Worm (Caenorhabditis elegans): Measurements from ENCODE around the gene K10H10.12.

Gene K10H10.12

DNA sequence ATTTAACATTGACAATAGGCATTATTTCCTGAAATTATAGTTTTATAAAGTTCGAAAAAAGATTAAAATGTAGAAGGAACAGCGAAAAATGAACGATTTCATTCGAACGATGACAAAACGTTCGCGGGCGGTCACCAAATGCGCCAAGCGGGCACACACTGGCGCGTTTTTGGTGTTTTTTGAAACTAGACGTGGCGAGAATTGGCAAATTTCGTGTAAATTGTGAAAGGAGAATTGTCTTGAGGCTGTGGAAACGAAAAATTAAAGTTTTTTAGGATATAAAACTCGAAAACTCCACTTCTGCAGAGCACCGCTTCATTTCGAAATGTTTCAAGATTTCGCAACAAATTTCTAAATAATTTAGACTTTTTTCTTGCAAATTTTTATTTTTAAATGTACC lies 17.5 kb downstream of the K10H10.12 start, which contains the start of gene usp-14 (continued):
- TF ChIP-seq mdt-29 (GFP tag; IDR thresholded peaks at IDR 0.05) = no peak
- TF ChIP-seq nhr-111 (GFP tag; optimal IDR thresholded peaks at IDR 0.05) = no peak
- no peak for TF ChIP-seq aly-2 (tag; optimal IDR thresholded peaks at IDR 0.05)
- TF ChIP-seq zip-2 (tag; optimal IDR thresholded peaks at IDR 0.05) = no peak
- no peak for TF ChIP-seq unc-62 (GFP tag; optimal IDR thresholded peaks at IDR 0.05 in 1 of 2)
- TF ChIP-seq unc-62 (tag; optimal IDR thresholded peaks at IDR 0.05) = no peak
- peak; percentile 60 for TF ChIP-seq nhr-77 (tag; optimal IDR thresholded peaks at IDR 0.05)
- 0 out of 2 replicates have a peak, but pooled peaks have one; percentile 16 for TF ChIP-seq vab-7 (GFP tag; IDR thresholded peaks at IDR 0.05)
- TF ChIP-seq dpl-1 (GFP tag; optimal IDR thresholded peaks at IDR 0.05) = peak; percentile 86
- no peak for TF ChIP-seq Y5F2A.4 (GFP tag; optimal IDR thresholded peaks at IDR 0.05)
- TF ChIP-seq T20F7.1 (GFP tag; optimal IDR thresholded peaks at IDR 0.05) = no peak
- peak; percentile 57 for TF ChIP-seq hlh-11 (tag; optimal IDR thresholded peaks at IDR 0.05)
- TF ChIP-seq fkh-10 (GFP tag; optimal IDR thresholded peaks at IDR 0.05) = peak; percentile 21
- TF ChIP-seq aha-1 (tag) = peak; percentile 98
- TF ChIP-seq hmg-1.1 (GFP tag; IDR thresholded peaks at IDR 0.05) = peak; percentile 55; the same call in 1 of the 2 replicates
- no peak for TF ChIP-seq zag-1 (tag; optimal IDR thresholded peaks at IDR 0.05)
- no peak for TF ChIP-seq cey-2 (tag; optimal IDR thresholded peaks at IDR 0.05; ENCODE audit: borderline replicate concordance, insufficient read depth)
- no peak for TF ChIP-seq mxl-2 (GFP tag; conservative IDR thresholded peaks at IDR 0.05)
- no peak for TF ChIP-seq ceh-28 (tag; optimal IDR thresholded peaks at IDR 0.05)
- TF ChIP-seq unc-130 (GFP tag; optimal IDR thresholded peaks at IDR 0.05) = no peak
- no peak for TF ChIP-seq nhr-48 (tag; optimal IDR thresholded peaks at IDR 0.05)
- no peak for TF ChIP-seq ceh-82 (tag; optimal IDR thresholded peaks at IDR 0.05)
- TF ChIP-seq nhr-28 (tag; optimal IDR thresholded peaks at IDR 0.05) = peak; percentile 19
- TF ChIP-seq F10B5.3 (tag; optimal IDR thresholded peaks at IDR 0.05) = no peak
- peak; percentile 71 for TF ChIP-seq lin-38 (GFP tag; IDR thresholded peaks at IDR 0.05)
- peak; percentile 18 for TF ChIP-seq hlh-30 (tag; optimal IDR thresholded peaks at IDR 0.05; ENCODE audit: insufficient read depth)
- TF ChIP-seq fos-1 (tag; optimal IDR thresholded peaks at IDR 0.05) = no peak
- TF ChIP-seq saeg-2 (GFP tag; IDR thresholded peaks at IDR 0.05) = no peak
- TF ChIP-seq set-16 (GFP tag; IDR thresholded peaks at IDR 0.05) = no peak
- no peak for TF ChIP-seq tra-1 (GFP tag; IDR thresholded peaks at IDR 0.05)
- TF ChIP-seq F26F4.8 (GFP tag; conservative IDR thresholded peaks at IDR 0.05) = no peak

DNA sequence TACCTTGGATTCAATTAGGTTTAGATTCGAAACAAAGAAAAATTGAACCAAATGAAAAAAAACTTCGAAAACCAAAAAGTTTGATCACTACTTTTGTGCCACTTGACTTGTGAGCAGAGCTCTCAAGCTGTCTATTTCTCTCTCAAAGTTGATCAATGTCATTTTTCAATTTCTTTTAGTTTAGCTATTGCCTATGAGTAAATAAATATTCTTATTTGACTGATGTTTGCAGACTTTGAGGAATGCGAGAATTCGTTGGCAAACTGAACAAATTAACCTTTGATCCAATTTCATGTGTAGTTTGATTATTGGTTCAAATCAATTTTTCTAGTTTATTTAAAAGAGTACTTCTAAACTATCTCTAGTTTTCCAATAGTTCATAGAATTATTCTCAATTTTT lies 22.3 kb downstream of the K10H10.12 start:
- no peak for TF ChIP-seq F26F4.8 (GFP tag; conservative IDR thresholded peaks at IDR 0.05)
- TF ChIP-seq ZK337.2 (GFP tag; IDR thresholded peaks at IDR 0.05) = no peak
- TF ChIP-seq ceh-82 (tag; optimal IDR thresholded peaks at IDR 0.05) = no peak
- TF ChIP-seq unc-62 (GFP tag; optimal IDR thresholded peaks at IDR 0.05 in 1 of 2) = peak in 1 of 2 experiments; percentile 91
- no peak for TF ChIP-seq unc-62 (tag; optimal IDR thresholded peaks at IDR 0.05)

DNA sequence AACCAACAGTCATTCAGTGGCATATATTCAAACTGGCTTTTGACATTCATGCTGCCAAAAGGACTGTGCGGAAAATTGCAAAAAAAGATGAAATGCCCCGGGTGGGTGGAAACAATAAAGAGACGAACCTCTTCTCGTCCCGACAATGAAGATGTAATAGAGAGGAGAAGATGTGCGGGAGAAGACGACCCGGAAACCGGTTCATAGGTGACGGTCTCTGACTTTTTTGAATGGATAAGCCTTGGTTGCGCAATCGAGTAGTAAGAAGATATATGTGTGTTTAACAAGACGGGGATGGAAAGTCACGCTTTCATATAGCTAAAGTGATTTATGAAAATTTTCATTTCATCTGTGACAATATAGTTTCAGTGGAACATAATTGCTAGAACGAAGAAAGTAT lies 25.4 kb downstream of the K10H10.12 start:
- no peak for TF ChIP-seq Y75B8A.6 (GFP tag; IDR thresholded peaks at IDR 0.05)
- TF ChIP-seq nhr-28 (tag; optimal IDR thresholded peaks at IDR 0.05) = peak; percentile 17

DNA sequence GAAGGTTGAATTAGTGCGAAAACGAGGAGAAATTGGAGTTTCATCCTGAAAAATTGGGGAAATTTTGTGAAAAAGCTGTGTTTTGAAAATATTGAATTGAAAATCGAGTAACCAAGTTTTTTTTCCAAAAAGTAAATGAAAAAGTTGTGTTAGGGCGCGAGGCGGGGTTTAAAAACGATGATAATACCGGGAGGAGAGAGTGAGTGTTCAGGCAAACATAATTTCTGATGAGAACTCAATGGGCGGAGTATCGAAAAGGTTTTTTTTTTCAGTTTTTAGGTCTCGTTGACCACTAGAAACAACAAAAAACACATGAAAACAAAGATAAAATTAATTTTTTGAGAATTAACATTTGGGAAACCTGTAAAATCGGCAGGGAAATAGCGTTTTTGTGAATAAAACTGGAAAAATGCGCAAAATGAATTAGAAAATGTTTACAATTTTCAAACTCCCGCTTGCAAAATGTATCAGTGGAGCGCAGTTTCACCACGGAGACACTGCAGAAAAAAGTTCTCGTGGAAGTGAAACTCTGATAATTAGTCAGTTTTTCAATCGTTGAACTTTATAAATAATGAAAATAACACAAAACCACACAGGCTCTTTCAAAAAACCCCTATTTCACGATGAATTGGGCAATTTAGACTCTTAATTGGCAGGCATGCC lies 26.4 kb downstream of the K10H10.12 start, which contains the start of gene C13B4.1:
Gene C13B4.1, minus strand, starts transcription at position 51 of the 663 bp plus-strand sequence.
- no peak for TF ChIP-seq nhr-102 (tag; optimal IDR thresholded peaks at IDR 0.05)
- TF ChIP-seq ceh-44 (GFP tag; IDR thresholded peaks at IDR 0.05) = 0 out of 2 replicates have a peak, but pooled peaks have one; percentile 9
- TF ChIP-seq mes-2 (tag; optimal IDR thresholded peaks at IDR 0.05; ENCODE audit: poor library complexity, severe bottlenecking) = peak; percentile 75
- TF ChIP-seq mdt-29 (GFP tag; IDR thresholded peaks at IDR 0.05) = no peak
- TF ChIP-seq tra-1 (GFP tag; IDR thresholded peaks at IDR 0.05) = no peak
- no peak for TF ChIP-seq daf-8 (GFP tag; IDR thresholded peaks at IDR 0.05)
- TF ChIP-seq Y48G9A.11 (GFP tag; IDR thresholded peaks at IDR 0.05) = peak; percentile 48; the same call in 1 of the 2 replicates
- TF ChIP-seq F49E8.2 (tag; optimal IDR thresholded peaks at IDR 0.05; ENCODE audit: borderline replicate concordance) = peak; percentile 68
- no peak for TF ChIP-seq lsy-2 (tag; optimal IDR thresholded peaks at IDR 0.05)
- peak; percentile 93 for TF ChIP-seq lin-38 (GFP tag; IDR thresholded peaks at IDR 0.05)
- TF ChIP-seq nhr-6 (tag; optimal IDR thresholded peaks at IDR 0.05) = no peak
- TF ChIP-seq cey-2 (tag; optimal IDR thresholded peaks at IDR 0.05; ENCODE audit: borderline replicate concordance, insufficient read depth) = no peak
- no peak for TF ChIP-seq madf-9 (GFP tag; conservative IDR thresholded peaks at IDR 0.05)
- TF ChIP-seq dpl-1 (GFP tag; optimal IDR thresholded peaks at IDR 0.05) = peak; percentile 23
- TF ChIP-seq nhr-10 (tag; optimal IDR thresholded peaks at IDR 0.05) = no peak
- TF ChIP-seq aha-1 (tag) = peak; percentile 46
- no peak for TF ChIP-seq zag-1 (tag; optimal IDR thresholded peaks at IDR 0.05)
- TF ChIP-seq unc-130 (GFP tag; optimal IDR thresholded peaks at IDR 0.05) = peak; percentile 52
- TF ChIP-seq vab-7 (GFP tag; IDR thresholded peaks at IDR 0.05) = 0 out of 2 replicates have a peak, but pooled peaks have one; percentile 19
- TF ChIP-seq snpc-1.2 (GFP tag; IDR thresholded peaks at IDR 0.05) = 0 out of 2 replicates have a peak, but pooled peaks have one; percentile 47
